Fruit fly (Drosophila melanogaster) whole organism, embryonic: Measurements from ENCODE around the gene CG16984.
A peak's percentile ranks its signal among the peaks of the same experiment; 100 is the strongest.

Source experiments
- CG10543 ChIP-seq: fragments of 200-800 bp; sonication (Bioruptor generic); optimal IDR thresholded peaks from 3 replicates; lab custom pipeline; 2017; ENCODE audit warnings: missing biosample characterization, mild to moderate bottlenecking, missing genetic modification characterization, moderate library complexity
- CG17361 ChIP-seq: fragments of 200-800 bp; sonication (Bioruptor generic); IDR thresholded peaks from 3 replicates; pipeline ENCODE4 v1.3.6; 2022; ENCODE audit warnings: missing biosample characterization, missing genetic modification characterization
- CG6854 ChIP-seq: fragments of 200-800 bp; sonication (Bioruptor generic); optimal IDR thresholded peaks from 3 replicates; lab custom pipeline; 2017; ENCODE audit warnings: missing biosample characterization, mild to moderate bottlenecking, missing genetic modification characterization
- HLHmδ ChIP-seq: fragments of 200-800 bp; sonication (Bioruptor generic); optimal IDR thresholded peaks from 2 replicates; lab custom pipeline; 2018; ENCODE audit warnings: missing biosample characterization, mild to moderate bottlenecking, missing genetic modification characterization, moderate library complexity
- NC2β ChIP-seq: fragments of 200-800 bp; sonication (Bioruptor generic); optimal IDR thresholded peaks from 2 replicates; lab custom pipeline; 2016; ENCODE audit warnings: missing biosample characterization, missing genetic modification characterization
- Sox102F ChIP-seq: fragments of 200-800 bp; sonication (Bioruptor generic); optimal IDR thresholded peaks from 2 replicates; lab custom pipeline; 2018; ENCODE audit warnings: missing biosample characterization, mild to moderate bottlenecking, missing genetic modification characterization, moderate library complexity
- Taf1 ChIP-seq: fragments of 200-800 bp; sonication (Bioruptor generic); IDR thresholded peaks from 2 replicates; pipeline ENCODE4 v1.3.6; 2022; ENCODE audit warnings: missing biosample characterization, missing genetic modification characterization
- nerfin-2 ChIP-seq: fragments of 200-800 bp; sonication (Bioruptor generic); IDR thresholded peaks from 2 replicates; pipeline ENCODE4 v1.3.6; 2022; ENCODE audit warnings: missing biosample characterization, missing genetic modification characterization; ENCODE audit not compliant: partially characterized antibody
- ranshi ChIP-seq: fragments of 200-800 bp; sonication (Bioruptor generic); IDR thresholded peaks from 2 replicates; pipeline ENCODE4 v1.3.6; 2022; ENCODE audit warnings: missing biosample characterization, missing genetic modification characterization

dm6 chr3L:2588306-2588705 lies 7.3 kb upstream of the CG16984 start:
- no peak for TF ChIP-seq CG17361 (GFP tag; lab: Robert Waterston, UW)
- no peak for TF ChIP-seq HLHmδ (GFP tag; lab: Kevin White, UChicago)
- no peak for TF ChIP-seq CG6854 (GFP tag; lab: Kevin White, UChicago)
- no peak for TF ChIP-seq Sox102F (GFP tag; lab: Kevin White, UChicago)
- peak; percentile 38; the same call in 1 of the 2 replicates for TF ChIP-seq nerfin-2 (GFP tag; lab: Robert Waterston, UW)
- no peak for TF ChIP-seq CG10543 (GFP tag; lab: Kevin White, UChicago)
- no peak for TF ChIP-seq ranshi (GFP tag; lab: Robert Waterston, UW)
- TF ChIP-seq NC2β (GFP tag; lab: Kevin White, UChicago), result no peak
- TF ChIP-seq Taf1 (GFP tag; lab: Robert Waterston, UW), result no peak
